Worm (Caenorhabditis elegans) whole organism, young adult: Measurements from ENCODE around the gene T07D4.2.

Source experiments
- C06A6.2 ChIP-seq: fragments of 200-800 bp; sonication (Bioruptor generic); conservative IDR thresholded peaks from 2 replicates; pipeline ENCODE4 v1.3.6; 2022; ENCODE audit warnings: missing genetic modification characterization, missing compliant biosample characterization
- F39B2.1 ChIP-seq: fragments of 200-800 bp; sonication (Bioruptor generic); IDR thresholded peaks from 2 replicates; pipeline ENCODE4 v1.3.6; 2022; ENCODE audit warnings: missing genetic modification reagents, missing genetic modification characterization, missing compliant biosample characterization
- F49E8.2 ChIP-seq: sonication (generic microtip); optimal IDR thresholded peaks from 3 replicates; lab custom pipeline; 2017; ENCODE audit warnings: missing genetic modification characterization, mild to moderate bottlenecking, missing compliant biosample characterization, antibody characterized with exemption, moderate library complexity; ENCODE audit not compliant: insufficient read depth
- F52B5.7 ChIP-seq: sonication (generic microtip); optimal IDR thresholded peaks from 2 replicates; lab custom pipeline; 2016; ENCODE audit warnings: mild to moderate bottlenecking, missing genetic modification characterization, missing compliant biosample characterization
- F55B11.4 ChIP-seq: sonication (generic microtip); optimal IDR thresholded peaks from 2 replicates; lab custom pipeline; 2016; ENCODE audit warnings: missing compliant biosample characterization, missing genetic modification characterization, borderline replicate concordance; ENCODE audit not compliant: insufficient read depth
- K12H6.12 ChIP-seq: fragments of 200-800 bp; sonication (Bioruptor generic); optimal IDR thresholded peaks from 2 replicates; lab custom pipeline; 2018; ENCODE audit warnings: mild to moderate bottlenecking, missing genetic modification characterization, missing compliant biosample characterization
- Y56A3A.18 ChIP-seq: fragments of 200-800 bp; sonication (Bioruptor generic); IDR thresholded peaks from 2 replicates; pipeline ENCODE4 v1.3.6; 2022; ENCODE audit warnings: missing genetic modification reagents, missing genetic modification characterization, missing compliant biosample characterization
- Y67H2A.10 ChIP-seq: fragments of 200-800 bp; sonication (Bioruptor generic); conservative IDR thresholded peaks from 2 replicates; pipeline ENCODE4 v1.3.6; 2022; ENCODE audit warnings: missing genetic modification reagents, missing genetic modification characterization, missing compliant biosample characterization
- Y95B8A.8 ChIP-seq: fragments of 200-800 bp; sonication (Bioruptor generic); IDR thresholded peaks from 2 replicates; pipeline ENCODE4 v1.3.6; 2022; ENCODE audit warnings: missing genetic modification reagents, missing genetic modification characterization, missing compliant biosample characterization
- ZK185.1 ChIP-seq: sonication (generic microtip); optimal IDR thresholded peaks from 2 replicates; lab custom pipeline; 2016; ENCODE audit warnings: mild to moderate bottlenecking, missing genetic modification characterization, missing compliant biosample characterization; ENCODE audit not compliant: poor library complexity, severe bottlenecking
- ama-1 ChIP-seq, 3 experiments: fragments of 150-350 bp in 1 of 3; sonication (generic microtip) in 2 of 3; optimal IDR thresholded peaks; 2 replicates each; lab custom pipeline; 2014 to 2018; ENCODE audit warnings: missing biosample characterization in 2 of 3, missing genetic modification characterization in 2 of 3, missing genetic modification reagents in 2 of 3
- athp-1 ChIP-seq: sonication (generic microtip); optimal IDR thresholded peaks from 2 replicates; lab custom pipeline; 2017; ENCODE audit warnings: mild to moderate bottlenecking, missing genetic modification characterization, missing compliant biosample characterization
- ccch-3 ChIP-seq: fragments of 200-800 bp; sonication (Bioruptor generic); optimal IDR thresholded peaks from 2 replicates; lab custom pipeline; 2018; ENCODE audit warnings: mild to moderate bottlenecking, missing genetic modification characterization, missing compliant biosample characterization
- cebp-2 ChIP-seq: fragments of 200-800 bp; sonication (Bioruptor generic); IDR thresholded peaks from 2 replicates; pipeline ENCODE4 v1.3.6; 2022; ENCODE audit warnings: missing genetic modification characterization, missing compliant biosample characterization
- ceh-79 ChIP-seq: sonication (generic microtip); optimal IDR thresholded peaks from 2 replicates; lab custom pipeline; 2017; ENCODE audit warnings: mild to moderate bottlenecking, missing genetic modification characterization, missing compliant biosample characterization
- die-1 ChIP-seq: sonication (generic microtip); optimal IDR thresholded peaks from 2 replicates; lab custom pipeline; 2016; ENCODE audit warnings: missing genotype, mild to moderate bottlenecking, missing genetic modification characterization, missing compliant biosample characterization
- gei-17 ChIP-seq: fragments of 200-800 bp; sonication (Bioruptor generic); optimal IDR thresholded peaks from 2 replicates; lab custom pipeline; 2018; ENCODE audit warnings: mild to moderate bottlenecking, missing genetic modification characterization, missing compliant biosample characterization
- hrde-1 ChIP-seq: sonication (generic microtip); optimal IDR thresholded peaks from 2 replicates; lab custom pipeline; 2016; ENCODE audit warnings: missing genetic modification characterization, mild to moderate bottlenecking, missing compliant biosample characterization, moderate library complexity, missing genotype, missing genetic modification reagents, borderline replicate concordance
- hsf-1 ChIP-seq: fragments of 200-800 bp; sonication (Bioruptor generic); IDR thresholded peaks from 2 replicates; pipeline ENCODE4 v1.3.6; 2022; ENCODE audit warnings: missing genetic modification reagents, missing genetic modification characterization, missing compliant biosample characterization
- lin-54 ChIP-seq: fragments of 200-800 bp; sonication (Bioruptor generic); optimal IDR thresholded peaks from 2 replicates; lab custom pipeline; 2018; ENCODE audit warnings: mild to moderate bottlenecking, missing genetic modification characterization, missing compliant biosample characterization
- madf-3 ChIP-seq: fragments of 200-800 bp; sonication (Bioruptor generic); IDR thresholded peaks from 2 replicates; pipeline ENCODE4 v1.3.6; 2022; ENCODE audit warnings: missing genetic modification reagents, missing genetic modification characterization, missing compliant biosample characterization
- mcd-1 ChIP-seq: fragments of 200-800 bp; sonication (Bioruptor generic); IDR thresholded peaks from 2 replicates; pipeline ENCODE4 v1.3.6; 2022; ENCODE audit warnings: missing genetic modification reagents, missing genetic modification characterization, missing compliant biosample characterization
- nhr-179 ChIP-seq: sonication (generic microtip); optimal IDR thresholded peaks from 2 replicates; lab custom pipeline; 2016; ENCODE audit warnings: mild to moderate bottlenecking, missing genetic modification characterization, missing compliant biosample characterization
- nhr-27 ChIP-seq: fragments of 200-800 bp; sonication (Bioruptor generic); optimal IDR thresholded peaks from 2 replicates; lab custom pipeline; 2018; ENCODE audit warnings: mild to moderate bottlenecking, missing genetic modification characterization, moderate library complexity, missing compliant biosample characterization
- rcor-1 ChIP-seq: fragments of 200-800 bp; sonication (Bioruptor generic); IDR thresholded peaks from 2 replicates; pipeline ENCODE4 v1.3.6; 2022; ENCODE audit warnings: missing genetic modification reagents, missing genetic modification characterization, missing compliant biosample characterization
- snpc-4 ChIP-seq, 5 experiments: fragments of 150-350 bp in 1 of 5; sonication (generic microtip) in 4 of 5; optimal IDR thresholded peaks; 2 replicates each; lab custom pipeline; 2014 to 2018; ENCODE audit warnings: missing genetic modification characterization in 5 of 5, missing biosample characterization in 3 of 5, antibody characterized with exemption in 2 of 5, mild to moderate bottlenecking in 2 of 5, missing compliant biosample characterization in 2 of 5, missing genotype in 2 of 5, moderate library complexity in 2 of 5, missing genetic modification reagents in 1 of 5
- tbp1 ChIP-seq: fragments of 200-800 bp; sonication (Bioruptor generic); optimal IDR thresholded peaks from 2 replicates; lab custom pipeline; 2018; ENCODE audit warnings: mild to moderate bottlenecking, missing genetic modification characterization, missing compliant biosample characterization
- tlf-1 ChIP-seq: fragments of 200-800 bp; sonication (Bioruptor generic); optimal IDR thresholded peaks from 2 replicates; lab custom pipeline; 2018; ENCODE audit warnings: mild to moderate bottlenecking, missing genetic modification characterization, missing compliant biosample characterization
- unc-130 ChIP-seq: sonication (generic microtip); optimal IDR thresholded peaks from 2 replicates; lab custom pipeline; 2016; ENCODE audit warnings: missing genetic modification reagents, missing genetic modification characterization, missing compliant biosample characterization
- xnd-1 ChIP-seq: sonication (generic microtip); optimal IDR thresholded peaks from 2 replicates; lab custom pipeline; 2016; ENCODE audit warnings: missing genotype, missing genetic modification reagents, missing genetic modification characterization, missing compliant biosample characterization
- zim-3 ChIP-seq: sonication (generic microtip); optimal IDR thresholded peaks from 2 replicates; lab custom pipeline; 2017; ENCODE audit warnings: mild to moderate bottlenecking, missing genetic modification characterization, moderate library complexity, missing compliant biosample characterization
- ztf-3 ChIP-seq: fragments of 200-800 bp; sonication (Bioruptor generic); optimal IDR thresholded peaks from 2 replicates; lab custom pipeline; 2018; ENCODE audit warnings: mild to moderate bottlenecking, missing genetic modification characterization, missing compliant biosample characterization

The T07D4.2 gene

ce11 chrII:8832941-8833340 is 40.8 kb downstream of the T07D4.2 start:
- TF ChIP-seq F39B2.1 (GFP tag; lab: Robert Waterston, UW) (no peak), Y67H2A.10 (GFP tag; lab: Robert Waterston, UW) (no peak), hrde-1 (tag; lab: Kevin White, UChicago) (no peak), ZK185.1 (tag; lab: Kevin White, UChicago) (no peak), unc-130 (no peak), mcd-1 (no peak), cebp-2 (GFP tag; lab: Robert Waterston, UW) (no peak), ztf-3 (GFP tag; lab: Kevin White, UChicago) (no peak), F52B5.7 (no peak), C06A6.2 (no peak), madf-3 (GFP tag; lab: Robert Waterston, UW) (no peak), die-1 (tag; lab: Kevin White, UChicago) (no peak), Y56A3A.18 (GFP tag; lab: Robert Waterston, UW) (no peak), snpc-4 (GFP tag; optimal IDR thresholded peaks at IDR 0.05; lab: Kevin White, UChicago) (no peak), snpc-4 (tag; optimal IDR thresholded peaks at IDR 0.05; lab: Kevin White, UChicago) (no peak), hsf-1 (GFP tag; lab: Robert Waterston, UW) (no peak)

DNA sequence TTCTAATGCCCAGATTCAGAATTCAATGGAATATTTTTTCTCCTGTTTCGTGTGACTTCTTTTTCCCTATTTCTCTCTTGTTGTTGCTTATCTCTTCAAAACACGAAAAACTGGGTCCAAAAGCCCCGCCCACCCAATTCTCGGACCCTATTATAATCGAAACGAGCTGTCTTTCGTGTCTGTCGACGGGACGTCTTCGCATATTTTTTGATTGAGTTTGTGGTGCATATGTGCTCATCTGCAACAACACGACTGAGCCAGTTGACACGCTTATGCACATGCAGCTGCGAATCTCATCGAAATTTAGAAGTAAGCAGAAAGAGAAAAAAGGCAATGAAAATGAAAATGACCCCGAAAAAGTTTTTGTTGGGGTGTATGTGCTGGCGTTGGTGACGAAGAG is 42.8 kb downstream of the T07D4.2 start:
- no peak for TF ChIP-seq zim-3 (tag; lab: Kevin White, UChicago)

ce11 chrII:8829189-8829588 is 44.6 kb downstream of the T07D4.2 start, which contains the start of gene F46C5.2:
Gene F46C5.2, minus strand, starts transcription at chrII:8829289.
- TF ChIP-seq gei-17 (GFP tag; lab: Kevin White, UChicago), result no peak
- TF ChIP-seq ama-1 (optimal IDR thresholded peaks at IDR 0.05; lab: Kevin White, UChicago), result no peak
- TF ChIP-seq ama-1 (GFP tag; optimal IDR thresholded peaks at IDR 0.05; lab: Kevin White, UChicago), result no peak
- TF ChIP-seq nhr-179, result no peak
- TF ChIP-seq K12H6.12 (tag; lab: Kevin White, UChicago), result no peak
- TF ChIP-seq athp-1 (tag; lab: Kevin White, UChicago), result no peak
- no peak for TF ChIP-seq F49E8.2 (tag; lab: Kevin White, UChicago)
- no peak for TF ChIP-seq tbp1 (GFP tag; lab: Kevin White, UChicago)
- no peak for TF ChIP-seq xnd-1 (tag; lab: Kevin White, UChicago)
- no peak for TF ChIP-seq ccch-3 (GFP tag; lab: Kevin White, UChicago)
- TF ChIP-seq Y95B8A.8 (GFP tag; lab: Robert Waterston, UW), result no peak
- no peak for TF ChIP-seq tlf-1 (GFP tag; lab: Kevin White, UChicago)
- no peak for TF ChIP-seq nhr-27 (tag; lab: Kevin White, UChicago)
- no peak for TF ChIP-seq lin-54 (GFP tag; lab: Kevin White, UChicago)
- no peak for TF ChIP-seq rcor-1
- TF ChIP-seq F55B11.4 (tag; lab: Kevin White, UChicago), result no peak

- TF ChIP-seq ceh-79 (tag; lab: Kevin White, UChicago), result no peak
- TF ChIP-seq, all 124 proteins: peak for 0
These were observed 48.0 kb downstream of the T07D4.2 start, which contains the start of gene nas-25 for ce11 chrII:8825769-8826168. Gene nas-25, plus strand, starts transcription at chrII:8826069.
